Worm (Caenorhabditis elegans): ENCODE results near the gene hut-1.

The hut-1 gene

DNA sequence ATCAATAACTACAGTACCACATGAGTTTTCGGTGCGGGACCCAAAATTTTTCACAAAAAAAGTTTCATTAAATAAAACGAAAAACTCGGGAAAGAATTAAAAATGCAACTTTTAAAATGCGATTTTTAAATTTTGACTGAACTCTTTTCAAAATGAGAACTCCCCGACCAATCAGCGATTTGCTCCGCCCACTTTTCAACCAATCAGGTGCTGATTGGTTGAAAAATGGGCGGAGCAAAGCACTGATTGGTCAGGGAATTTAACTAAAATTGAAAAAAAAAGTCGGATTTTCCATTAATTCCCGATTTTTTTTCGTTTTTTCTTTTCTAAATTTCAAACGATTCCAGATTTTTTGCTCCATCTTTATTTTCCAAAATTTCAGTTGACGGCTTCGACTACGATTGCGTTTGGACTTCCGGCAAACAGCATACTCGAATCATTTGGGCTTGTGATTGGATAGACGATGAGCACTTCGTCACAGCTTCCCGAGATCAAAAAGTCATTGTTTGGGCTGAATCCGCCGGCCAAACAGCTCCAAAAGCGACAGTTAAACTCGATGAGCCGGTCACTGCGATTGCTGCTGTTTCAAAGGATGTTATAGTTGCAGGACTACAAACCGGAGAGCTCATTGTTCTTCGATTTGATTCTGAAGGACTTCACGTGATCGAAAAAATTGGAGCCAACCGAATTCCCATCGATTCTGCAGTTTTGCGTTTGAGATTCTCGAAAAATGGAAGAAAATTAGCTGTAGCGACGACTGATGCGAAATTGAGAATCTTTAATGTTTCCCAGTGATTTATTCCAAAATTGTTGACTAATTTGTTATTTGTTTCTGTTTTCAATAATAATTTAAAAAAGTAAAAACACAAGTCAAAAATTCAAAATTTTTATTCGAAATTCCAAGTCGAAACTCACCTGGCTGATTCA lies 25.7 kb upstream of the hut-1 start:
- TF ChIP-seq nhr-12 (tag; optimal IDR thresholded peaks at IDR 0.05) (no peak), gmeb-1 (tag; optimal IDR thresholded peaks at IDR 0.05) (no peak), lin-39 (tag; optimal IDR thresholded peaks at IDR 0.05) (no peak), nhr-23 (tag; optimal IDR thresholded peaks at IDR 0.05) (no peak), nhr-25 (tag; optimal IDR thresholded peaks at IDR 0.05) (no peak), ZK546.5 (tag; optimal IDR thresholded peaks at IDR 0.05) (no peak), ztf-1 (GFP tag; conservative IDR thresholded peaks at IDR 0.05) (no peak), alr-1 (tag; optimal IDR thresholded peaks at IDR 0.05) (no peak), sma-3 (GFP tag; optimal IDR thresholded peaks at IDR 0.05) (no peak), mab-5 (tag; optimal IDR thresholded peaks at IDR 0.05) (no peak), C34F6.9 (tag; optimal IDR thresholded peaks at IDR 0.05) (no peak), peb-1 (tag; optimal IDR thresholded peaks at IDR 0.05) (no peak), zag-1 (tag; optimal IDR thresholded peaks at IDR 0.05) (no peak)

DNA sequence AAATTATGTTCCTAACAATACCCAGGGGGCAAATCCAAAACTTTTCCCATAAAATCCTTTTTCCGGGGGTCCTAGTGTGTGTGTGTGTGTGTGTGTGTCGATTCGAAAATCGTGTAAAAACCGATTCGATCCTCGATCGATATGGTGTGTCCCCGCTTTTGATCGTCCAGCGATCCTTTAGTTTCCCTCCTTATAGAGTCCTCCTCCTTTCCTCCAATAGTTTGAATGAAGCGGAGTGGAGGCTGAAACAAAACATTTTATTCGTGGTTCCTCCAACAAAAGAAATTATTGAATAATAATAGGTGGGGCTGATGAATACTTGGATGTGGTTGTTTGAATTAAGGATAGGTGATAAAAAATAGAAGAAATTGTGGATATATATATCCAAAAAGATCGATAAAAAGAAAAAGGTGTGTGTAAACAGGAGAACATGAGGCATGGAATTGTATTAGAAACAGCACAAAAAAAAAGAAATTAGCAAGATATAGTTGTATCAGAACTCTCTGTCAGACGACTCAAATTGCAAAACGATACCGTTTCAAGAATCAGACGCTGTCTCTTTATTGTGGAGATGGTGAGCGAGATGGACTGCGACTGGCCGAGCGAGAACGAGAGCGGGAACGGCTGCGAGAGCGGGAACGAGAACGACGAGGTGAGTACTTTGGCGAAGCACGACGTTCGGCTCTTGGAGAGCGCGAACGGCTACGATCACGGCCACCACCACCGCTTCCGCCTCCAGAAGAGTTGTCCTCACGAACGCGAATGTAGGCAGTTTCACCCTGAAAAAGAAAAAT lies 24.7 kb upstream of the hut-1 start:
- TF ChIP-seq nhr-25 (tag; optimal IDR thresholded peaks at IDR 0.05) (no peak), zag-1 (tag; optimal IDR thresholded peaks at IDR 0.05) (no peak)

DNA sequence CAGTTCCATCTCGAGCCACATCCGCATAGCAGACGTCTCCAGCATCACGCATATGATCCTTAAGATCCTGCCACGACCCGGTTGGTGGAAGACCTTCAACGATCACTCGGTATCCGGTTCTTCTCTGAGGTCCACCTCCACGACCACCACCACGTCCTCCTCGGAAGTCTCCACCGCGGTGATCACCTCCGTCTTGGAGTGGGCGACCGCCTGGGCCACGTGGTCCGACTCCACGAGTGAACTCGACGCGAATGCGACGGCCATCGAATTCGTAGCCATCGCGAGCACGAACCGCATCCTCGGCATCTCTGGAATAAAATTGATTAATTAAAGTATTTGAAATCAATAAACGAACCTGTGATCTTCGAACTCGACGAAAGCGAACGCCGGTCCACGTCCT lies 24.0 kb upstream of the hut-1 start:
- TF ChIP-seq C34F6.9 (tag; optimal IDR thresholded peaks at IDR 0.05) (no peak), nhr-129 (tag; optimal IDR thresholded peaks at IDR 0.05) (no peak), skn-1 (tag; optimal IDR thresholded peaks at IDR 0.05) (no peak), sma-3 (GFP tag; optimal IDR thresholded peaks at IDR 0.05) (no peak), nhr-23 (tag; optimal IDR thresholded peaks at IDR 0.05) (no peak), aly-2 (tag; optimal IDR thresholded peaks at IDR 0.05) (no peak), blmp-1 (tag; optimal IDR thresholded peaks at IDR 0.05; ENCODE audit: insufficient read depth) (no peak), unc-55 (GFP tag; optimal IDR thresholded peaks at IDR 0.05) (no peak), lin-13 (GFP tag; optimal IDR thresholded peaks at IDR 0.05) (no peak), ZK546.5 (tag; optimal IDR thresholded peaks at IDR 0.05) (no peak), unc-39 (tag; optimal IDR thresholded peaks at IDR 0.05) (no peak), ceh-82 (tag; optimal IDR thresholded peaks at IDR 0.05) (no peak), mdl-1 (tag; optimal IDR thresholded peaks at IDR 0.05) (no peak), alr-1 (tag; optimal IDR thresholded peaks at IDR 0.05) (no peak), unc-62 (GFP tag; optimal IDR thresholded peaks at IDR 0.05) (no peak), lin-11 (tag; optimal IDR thresholded peaks at IDR 0.05) (no peak), mbf-1 (tag; optimal IDR thresholded peaks at IDR 0.05) (no peak), elt-3 (tag; optimal IDR thresholded peaks at IDR 0.05) (no peak), elt-1 (tag; optimal IDR thresholded peaks at IDR 0.05) (no peak), zag-1 (tag; optimal IDR thresholded peaks at IDR 0.05) (no peak)

DNA sequence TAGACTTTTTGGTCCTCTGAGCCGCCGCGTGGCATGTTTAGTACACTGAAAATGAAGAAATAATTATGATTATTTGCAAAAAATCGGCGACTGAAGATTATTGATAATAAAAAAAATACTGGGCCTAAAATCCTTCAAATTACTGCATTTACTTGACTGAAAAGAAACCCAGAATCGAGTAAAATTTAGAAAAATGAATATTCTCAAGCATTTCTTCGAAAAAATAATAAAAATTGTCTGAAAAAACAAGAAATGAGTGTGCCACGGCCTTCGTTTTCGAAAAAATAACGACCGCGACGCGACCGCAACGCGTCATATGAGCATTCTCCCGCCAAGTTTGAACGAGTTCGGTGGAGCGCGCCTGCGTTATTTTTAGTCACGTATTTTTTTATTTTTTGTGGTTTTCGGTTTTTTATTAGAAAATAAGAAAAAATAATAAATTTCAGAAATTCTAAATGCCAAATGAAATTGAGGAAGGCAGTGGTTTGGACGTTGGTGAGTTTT lies 23.4 kb upstream of the hut-1 start, which contains the start of the genes rsp-3 and spin-4:
Gene rsp-3 (minus strand): TSS at position 51 of the 504 bp plus-strand sequence.
Gene spin-4 (plus strand): TSS at position 447 of the 504 bp plus-strand sequence.
- TF ChIP-seq sma-3 (GFP tag; optimal IDR thresholded peaks at IDR 0.05): peak; percentile 67
- TF ChIP-seq gmeb-1 (tag; optimal IDR thresholded peaks at IDR 0.05): peak; percentile 86
- TF ChIP-seq nhr-237 (tag; optimal IDR thresholded peaks at IDR 0.05): no peak
- no peak for TF ChIP-seq elt-3 (tag; optimal IDR thresholded peaks at IDR 0.05)
- peak; percentile 52 to 87 for TF ChIP-seq lsy-2 (tag; optimal IDR thresholded peaks at IDR 0.05)
- peak; percentile 19 for TF ChIP-seq ztf-4 (tag; optimal IDR thresholded peaks at IDR 0.05)
- peak; percentile 30 for TF ChIP-seq blmp-1 (tag; optimal IDR thresholded peaks at IDR 0.05; ENCODE audit: insufficient read depth)
- TF ChIP-seq C34F6.9 (tag; optimal IDR thresholded peaks at IDR 0.05): peak; percentile 95
- no peak for TF ChIP-seq ztf-11 (tag; optimal IDR thresholded peaks at IDR 0.05)
- no peak for TF ChIP-seq lin-39 (tag; optimal IDR thresholded peaks at IDR 0.05)
- TF ChIP-seq nhr-25 (tag; optimal IDR thresholded peaks at IDR 0.05): peak; percentile 70
- peak; percentile 1 for TF ChIP-seq zag-1 (tag; optimal IDR thresholded peaks at IDR 0.05)
- peak; percentile 43 for TF ChIP-seq F13H6.1 (tag; optimal IDR thresholded peaks at IDR 0.05)
- TF ChIP-seq nhr-23 (tag; optimal IDR thresholded peaks at IDR 0.05): no peak
- no peak for TF ChIP-seq mdl-1 (tag; optimal IDR thresholded peaks at IDR 0.05)
- peak; percentile 48 for TF ChIP-seq snpc-4 (tag; optimal IDR thresholded peaks at IDR 0.05)
- TF ChIP-seq egl-27 (tag; optimal IDR thresholded peaks at IDR 0.05): no peak
- TF ChIP-seq nhr-129 (tag; optimal IDR thresholded peaks at IDR 0.05): peak; percentile 53
- peak; percentile 84 for TF ChIP-seq crh-2 (tag; optimal IDR thresholded peaks at IDR 0.05)
- peak; percentile 48 for TF ChIP-seq sem-4 (tag; optimal IDR thresholded peaks at IDR 0.05)
- TF ChIP-seq skn-1 (tag; optimal IDR thresholded peaks at IDR 0.05): peak; percentile 14
- peak; percentile 37 for TF ChIP-seq nhr-21 (tag; optimal IDR thresholded peaks at IDR 0.05)
- TF ChIP-seq lin-11 (tag; optimal IDR thresholded peaks at IDR 0.05): peak; percentile 74
- peak; percentile 59 for TF ChIP-seq fos-1 (tag; optimal IDR thresholded peaks at IDR 0.05)
- peak; percentile 26 for TF ChIP-seq mab-5 (tag; optimal IDR thresholded peaks at IDR 0.05)
- TF ChIP-seq lin-13 (GFP tag; optimal IDR thresholded peaks at IDR 0.05): peak; percentile 83
- peak; percentile 72 for TF ChIP-seq ama-1 (optimal IDR thresholded peaks at IDR 0.05)
- TF ChIP-seq unc-55 (GFP tag; optimal IDR thresholded peaks at IDR 0.05): peak; percentile 87

All from whole organism, L2 larva.